Fruit fly (Drosophila melanogaster): ENCODE measurements around the gene CG12204.

CG12204 gene

DNA sequence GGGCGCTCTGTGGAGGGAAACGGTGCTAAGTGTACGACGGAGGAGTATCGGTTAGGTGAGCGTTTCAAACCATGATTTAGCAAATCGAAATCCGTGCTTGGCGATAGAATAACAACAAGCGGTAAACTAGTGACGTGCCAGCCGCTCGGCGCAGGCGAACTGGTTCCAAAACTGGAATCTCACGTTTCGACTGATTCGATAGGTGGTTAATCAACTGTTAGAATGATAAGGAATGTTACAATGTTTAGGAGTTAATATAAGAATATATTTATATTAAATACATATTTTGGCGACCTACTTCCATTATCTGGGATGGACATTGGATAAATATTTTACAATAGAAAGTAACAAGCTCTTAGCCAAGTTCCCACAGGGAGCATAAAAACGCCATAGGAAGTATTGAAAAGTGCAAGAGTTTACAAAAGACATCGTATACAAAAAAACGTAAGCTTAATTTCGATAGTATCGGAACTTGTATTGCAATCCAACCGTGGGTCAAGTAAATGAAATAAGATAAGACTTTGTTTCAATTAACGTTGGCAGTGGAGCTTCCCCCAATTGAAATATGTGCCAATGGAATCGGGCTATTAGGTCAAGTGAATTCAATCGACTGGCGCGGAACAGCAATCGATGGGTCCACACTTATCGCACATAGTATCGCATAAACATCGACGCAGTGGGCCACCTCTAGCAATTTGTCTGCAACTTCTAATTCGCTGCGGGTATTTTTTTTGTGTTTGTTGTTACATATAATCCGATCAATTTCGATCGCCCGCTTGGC is 819 bp upstream of the CG12204 start, which contains the start of the genes ksh, CG14200 and Pfrx (continued):
- no peak for TF ChIP-seq CG10321 (GFP tag; IDR thresholded peaks at IDR 0.05)
- TF ChIP-seq bab2 (GFP tag; optimal IDR thresholded peaks at IDR 0.05) = no peak
- TF ChIP-seq Ada2b (GFP tag; IDR thresholded peaks at IDR 0.05) = no peak
- no peak for TF ChIP-seq CG11247 (GFP tag; IDR thresholded peaks at IDR 0.05)
- TF ChIP-seq Dbx (GFP tag; IDR thresholded peaks at IDR 0.05) = peak; percentile 50; the same call in 1 of the 3 replicates
- TF ChIP-seq YL-1 (GFP tag; optimal IDR thresholded peaks at IDR 0.05) = no peak
- no peak for TF ChIP-seq p53 (GFP tag; optimal IDR thresholded peaks at IDR 0.05)
- no peak for TF ChIP-seq fd3F (GFP tag; optimal IDR thresholded peaks at IDR 0.05)
- no peak for TF ChIP-seq CG10267 (tag; optimal IDR thresholded peaks at IDR 0.05)
- TF ChIP-seq CG3163 (GFP tag; optimal IDR thresholded peaks at IDR 0.05) = no peak
- TF ChIP-seq insv (GFP tag; optimal IDR thresholded peaks at IDR 0.05) = peak in 1 of 2 experiments; percentile 14
- TF ChIP-seq CG5953 (GFP tag; IDR thresholded peaks at IDR 0.05) = no peak
- no peak for TF ChIP-seq seq (GFP tag; IDR thresholded peaks at IDR 0.05)
- no peak for TF ChIP-seq D (optimal IDR thresholded peaks at IDR 0.05)
- no peak for TF ChIP-seq D (GFP tag; optimal IDR thresholded peaks at IDR 0.05)
- TF ChIP-seq CG7357 (GFP tag; IDR thresholded peaks at IDR 0.05) = peak; percentile 96
- TF ChIP-seq CG11695 (GFP tag; IDR thresholded peaks at IDR 0.05) = no peak
- no peak for TF ChIP-seq CG7271 (tag; optimal IDR thresholded peaks at IDR 0.05)
- TF ChIP-seq Camta (GFP tag; optimal IDR thresholded peaks at IDR 0.05) = peak; percentile 17
- TF ChIP-seq CG4854 (GFP tag; optimal IDR thresholded peaks at IDR 0.05) = no peak
- TF ChIP-seq CG10274 (GFP tag; optimal IDR thresholded peaks at IDR 0.05) = no peak
- peak; percentile 92 for TF ChIP-seq hb (GFP tag; IDR thresholded peaks at IDR 0.05; ENCODE audit: partially characterized antibody)
- no peak for TF ChIP-seq CG8478 (optimal IDR thresholded peaks at IDR 0.05)
- TF ChIP-seq CG15269 (tag; optimal IDR thresholded peaks at IDR 0.05) = no peak
- TF ChIP-seq CG18764 (GFP tag; optimal IDR thresholded peaks at IDR 0.05) = no peak
- TF ChIP-seq Kr (GFP tag; optimal IDR thresholded peaks at IDR 0.05) = no peak
- TF ChIP-seq ken (GFP tag; IDR thresholded peaks at IDR 0.05) = 0 out of 3 replicates have a peak, but pooled peaks have one; percentile 14
- peak; percentile 35 for TF ChIP-seq Antp (GFP tag; optimal IDR thresholded peaks at IDR 0.05)
- no peak for TF ChIP-seq CG5180 (GFP tag; optimal IDR thresholded peaks at IDR 0.05)
- TF ChIP-seq MTF-1 (GFP tag; optimal IDR thresholded peaks at IDR 0.05; ENCODE audit: borderline replicate concordance) = no peak
- no peak for TF ChIP-seq CG14014 (GFP tag; IDR thresholded peaks at IDR 0.05)
- TF ChIP-seq CG33557 (GFP tag; optimal IDR thresholded peaks at IDR 0.05) = no peak
- TF ChIP-seq Hr51 (GFP tag; optimal IDR thresholded peaks at IDR 0.05) = no peak
- TF ChIP-seq CG1832 (GFP tag; optimal IDR thresholded peaks at IDR 0.05) = no peak
- TF ChIP-seq tap (tag; optimal IDR thresholded peaks at IDR 0.05) = no peak
- no peak for TF ChIP-seq CG17912 (GFP tag; optimal IDR thresholded peaks at IDR 0.05)
- peak; percentile 18 for TF ChIP-seq CG10543 (GFP tag; optimal IDR thresholded peaks at IDR 0.05)
- peak in 1 of 2 experiments; percentile 30 for TF ChIP-seq Pdp1 (GFP tag; optimal IDR thresholded peaks at IDR 0.05)
- no peak for TF ChIP-seq CG31224 (GFP tag; IDR thresholded peaks at IDR 0.05)
- TF ChIP-seq btn (GFP tag; optimal IDR thresholded peaks at IDR 0.05) = no peak
- no peak for TF ChIP-seq da (GFP tag; optimal IDR thresholded peaks at IDR 0.05)
- TF ChIP-seq PHDP (tag; optimal IDR thresholded peaks at IDR 0.05) = no peak
- TF ChIP-seq CG3838 (GFP tag; optimal IDR thresholded peaks at IDR 0.05) = no peak
- TF ChIP-seq Dref (GFP tag; IDR thresholded peaks at IDR 0.05) = peak; percentile 93
- TF ChIP-seq chn (GFP tag; optimal IDR thresholded peaks at IDR 0.05) = no peak
- TF ChIP-seq otp (GFP tag; IDR thresholded peaks at IDR 0.05) = no peak
- no peak for TF ChIP-seq slou (GFP tag; optimal IDR thresholded peaks at IDR 0.05)
- TF ChIP-seq CoRest (tag; optimal IDR thresholded peaks at IDR 0.05) = peak; percentile 22
- TF ChIP-seq klu (GFP tag; IDR thresholded peaks at IDR 0.05) = 0 out of 2 replicates have a peak, but pooled peaks have one; percentile 17
- TF ChIP-seq zen (tag; optimal IDR thresholded peaks at IDR 0.05) = no peak

All from whole organism, embryonic.